Fruit fly (Drosophila melanogaster) whole organism, pupa: Measurements from ENCODE around the gene Coq2.

Experiments
- CG10348 ChIP-seq: fragments of 200-800 bp; sonication (Bioruptor generic); IDR thresholded peaks from 2 replicates; pipeline ENCODE4 v1.3.6; 2022; ENCODE audit warnings: missing biosample characterization, missing genetic modification characterization
- CG12605 ChIP-seq: fragments of 200-800 bp; sonication (Bioruptor generic); IDR thresholded peaks from 2 replicates; pipeline ENCODE4 v1.3.6; 2022; ENCODE audit warnings: missing biosample characterization, missing genetic modification characterization
- CG13204 ChIP-seq: fragments of 200-800 bp; sonication (Bioruptor generic); optimal IDR thresholded peaks from 2 replicates; lab custom pipeline; 2018; ENCODE audit warnings: missing biosample characterization, mild to moderate bottlenecking, missing genetic modification characterization, moderate library complexity
- CG14655 ChIP-seq: fragments of 200-800 bp; sonication (Bioruptor generic); optimal IDR thresholded peaks from 3 replicates; lab custom pipeline; 2017; ENCODE audit warnings: mild to moderate bottlenecking, missing biosample characterization, missing genetic modification reagents, missing genetic modification characterization
- CG15710 ChIP-seq: fragments of 200-800 bp; sonication (Bioruptor generic); optimal IDR thresholded peaks from 2 replicates; lab custom pipeline; 2018; ENCODE audit warnings: missing biosample characterization, mild to moderate bottlenecking, missing genetic modification characterization, moderate library complexity
- CG17806 ChIP-seq: fragments of 200-800 bp; sonication (Bioruptor generic); optimal IDR thresholded peaks from 2 replicates; lab custom pipeline; 2018; ENCODE audit warnings: missing biosample characterization, mild to moderate bottlenecking, missing genetic modification characterization, moderate library complexity
- CG32121 ChIP-seq: fragments of 200-800 bp; sonication (Bioruptor generic); IDR thresholded peaks from 2 replicates; pipeline ENCODE4 v1.3.6; 2022; ENCODE audit warnings: missing biosample characterization, missing genetic modification characterization
- CG34367 ChIP-seq: fragments of 200-800 bp; sonication (Bioruptor generic); optimal IDR thresholded peaks from 2 replicates; lab custom pipeline; 2018; ENCODE audit warnings: missing biosample characterization, mild to moderate bottlenecking, missing genetic modification characterization
- CG4496 ChIP-seq: fragments of 200-800 bp; sonication (Bioruptor generic); IDR thresholded peaks from 3 replicates; pipeline ENCODE4 v1.3.6; 2022; ENCODE audit warnings: missing biosample characterization, missing genetic modification characterization
- CG8159 ChIP-seq: fragments of 200-800 bp; sonication (Bioruptor generic); optimal IDR thresholded peaks from 3 replicates; lab custom pipeline; 2018; ENCODE audit warnings: missing biosample characterization, mild to moderate bottlenecking, missing genetic modification characterization, moderate library complexity
- CG8301 ChIP-seq: fragments of 200-800 bp; sonication (Bioruptor generic); optimal IDR thresholded peaks from 2 replicates; lab custom pipeline; 2018; ENCODE audit warnings: missing biosample characterization, mild to moderate bottlenecking, missing genetic modification characterization
- CG9948 ChIP-seq: fragments of 200-800 bp; sonication (Bioruptor generic); optimal IDR thresholded peaks from 2 replicates; lab custom pipeline; 2018; ENCODE audit warnings: missing biosample characterization, mild to moderate bottlenecking, missing genetic modification characterization, moderate library complexity
- D1 ChIP-seq: fragments of 200-800 bp; sonication (Bioruptor generic); optimal IDR thresholded peaks from 2 replicates; lab custom pipeline; 2018; ENCODE audit warnings: missing biosample characterization, mild to moderate bottlenecking, missing genetic modification characterization, moderate library complexity
- EcR ChIP-seq: fragments of 200-800 bp; sonication (Bioruptor generic); optimal IDR thresholded peaks from 3 replicates; lab custom pipeline; 2019; ENCODE audit warnings: missing biosample characterization, missing genetic modification characterization, mild to moderate bottlenecking, moderate library complexity, missing genetic modification reagents
- Ets98B ChIP-seq: fragments of 200-800 bp; sonication (Bioruptor generic); IDR thresholded peaks from 2 replicates; pipeline ENCODE4 v1.3.6; 2022; ENCODE audit warnings: missing biosample characterization, missing genetic modification characterization
- Pif1A ChIP-seq: fragments of 200-800 bp; sonication (Bioruptor generic); optimal IDR thresholded peaks from 3 replicates; lab custom pipeline; 2016; ENCODE audit warnings: missing biosample characterization, missing genetic modification characterization
- Pif1B ChIP-seq: fragments of 200-800 bp; sonication (Bioruptor generic); optimal IDR thresholded peaks from 3 replicates; lab custom pipeline; 2016; ENCODE audit warnings: missing biosample characterization, missing genetic modification characterization
- Snoo ChIP-seq: fragments of 200-800 bp; sonication (Bioruptor generic); optimal IDR thresholded peaks from 3 replicates; lab custom pipeline; 2017; ENCODE audit warnings: missing biosample characterization, mild to moderate bottlenecking, missing genetic modification characterization, inconsistent platforms
- fd96Ca ChIP-seq: fragments of 200-800 bp; sonication (Bioruptor generic); IDR thresholded peaks from 3 replicates; pipeline ENCODE4 v1.3.6; 2022; ENCODE audit warnings: missing biosample characterization, missing genetic modification characterization
- gl ChIP-seq: fragments of 200-800 bp; sonication (Bioruptor generic); optimal IDR thresholded peaks from 2 replicates; lab custom pipeline; 2018; ENCODE audit warnings: missing biosample characterization, mild to moderate bottlenecking, missing genetic modification characterization
- rn ChIP-seq: fragments of 200-800 bp; sonication (Bioruptor generic); IDR thresholded peaks from 2 replicates; pipeline ENCODE4 v1.3.6; 2022; ENCODE audit warnings: missing biosample characterization, missing genetic modification characterization

Gene Coq2

DNA sequence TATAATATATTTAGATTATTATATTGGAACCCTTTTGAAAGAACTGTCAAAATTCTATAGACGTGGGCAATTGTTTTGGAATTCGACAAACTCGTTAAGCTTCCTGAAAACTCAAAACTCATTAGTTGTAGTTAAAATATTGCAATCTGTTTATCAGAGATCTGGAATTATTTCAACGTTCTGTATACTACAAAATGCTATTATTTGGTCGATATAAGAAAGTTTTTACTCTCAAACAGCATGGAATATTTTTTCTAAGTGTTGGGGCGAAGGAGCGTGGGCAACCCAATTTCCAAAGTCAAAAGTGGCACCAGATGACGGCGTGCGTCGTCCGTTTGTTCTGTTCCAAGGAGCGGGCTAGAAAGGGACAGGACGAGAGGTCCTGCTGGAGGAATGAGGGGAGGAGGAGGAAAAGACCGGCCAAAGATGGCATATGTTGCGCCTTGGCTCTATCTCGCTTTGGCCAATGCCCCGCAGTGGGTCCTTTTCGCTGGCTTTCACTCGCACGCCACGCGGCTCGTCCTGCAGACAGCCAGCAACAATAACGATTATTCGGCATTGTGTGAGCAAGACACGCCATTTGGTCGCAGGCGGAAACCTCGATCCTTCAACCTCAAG is 30.5 kb downstream of the Coq2 start:
- TF ChIP-seq CG15710 (tag; lab: Kevin White, UChicago) (no peak), rn (GFP tag; lab: Robert Waterston, UW) (no peak), Pif1B (no peak), CG4496 (GFP tag; lab: Robert Waterston, UW) (no peak), CG34367 (tag; lab: Kevin White, UChicago) (no peak), CG14655 (no peak), CG8159 (tag; lab: Kevin White, UChicago) (no peak), CG10348 (no peak), Snoo (tag; lab: Kevin White, UChicago) (no peak), EcR (GFP tag; lab: Kevin White, UChicago) (no peak), Ets98B (GFP tag; lab: Robert Waterston, UW) (no peak), fd96Ca (GFP tag; lab: Robert Waterston, UW) (no peak), CG8301 (tag; lab: Kevin White, UChicago) (no peak), CG13204 (GFP tag; lab: Kevin White, UChicago) (no peak), CG17806 (tag; lab: Kevin White, UChicago) (no peak), CG12605 (no peak)

- TF ChIP-seq rn (GFP tag; lab: Robert Waterston, UW) (no peak), CG17806 (tag; lab: Kevin White, UChicago) (no peak), CG9948 (tag; lab: Kevin White, UChicago) (no peak), CG15710 (tag; lab: Kevin White, UChicago) (no peak), CG12605 (no peak)
These were observed 32.1 kb downstream of the Coq2 start for dm6 chr3R:8284234-8284633.

DNA sequence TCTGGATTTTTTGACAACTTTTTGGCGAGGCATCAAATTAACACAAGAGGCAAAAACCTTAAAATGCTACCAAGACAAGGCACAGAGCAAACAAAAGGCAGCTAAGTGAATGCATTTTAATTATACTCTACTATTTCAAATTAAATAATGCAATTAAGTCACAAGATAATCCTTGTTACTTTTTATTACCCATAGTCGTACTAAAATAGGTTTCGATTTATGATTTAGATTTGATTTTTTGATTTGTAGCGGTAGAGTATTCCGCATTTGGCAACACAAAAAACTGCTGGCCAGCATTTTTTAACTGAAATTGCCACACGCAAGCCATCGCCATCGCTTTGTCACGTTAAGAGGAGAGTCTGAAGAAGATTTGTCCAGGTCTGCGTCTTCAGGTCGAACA is 33.6 kb downstream of the Coq2 start:
- TF ChIP-seq Snoo (tag; lab: Kevin White, UChicago), result peak; percentile 13
- TF ChIP-seq CG9948 (tag; lab: Kevin White, UChicago), result no peak
- no peak for TF ChIP-seq Pif1B

dm6 chr3R:8279970-8280369 is 36.4 kb downstream of the Coq2 start:
- TF ChIP-seq CG13204 (GFP tag; lab: Kevin White, UChicago) (no peak), CG34367 (tag; lab: Kevin White, UChicago) (no peak), CG14655 (no peak), gl (tag; lab: Kevin White, UChicago) (no peak), CG17806 (tag; lab: Kevin White, UChicago) (no peak), CG32121 (GFP tag; lab: Robert Waterston, UW) (no peak), CG9948 (tag; lab: Kevin White, UChicago) (no peak), CG10348 (no peak), CG8159 (tag; lab: Kevin White, UChicago) (no peak), fd96Ca (GFP tag; lab: Robert Waterston, UW) (no peak), CG8301 (tag; lab: Kevin White, UChicago) (no peak), CG4496 (GFP tag; lab: Robert Waterston, UW) (no peak), D1 (tag; lab: Kevin White, UChicago) (no peak), EcR (GFP tag; lab: Kevin White, UChicago) (no peak)

dm6 chr3R:8277494-8278293 is 38.6 kb downstream of the Coq2 start, which contains the start of gene ato:
Gene ato (plus strand): TSS chr3R:8278052.
- no peak for TF ChIP-seq CG8159 (tag; lab: Kevin White, UChicago)
- peak; percentile 18 for TF ChIP-seq CG13204 (GFP tag; lab: Kevin White, UChicago)

- TF ChIP-seq CG9948 (tag; lab: Kevin White, UChicago), result no peak
- TF ChIP-seq CG14655, result no peak
- no peak for TF ChIP-seq gl (tag; lab: Kevin White, UChicago)
- no peak for TF ChIP-seq Snoo (tag; lab: Kevin White, UChicago)
- no peak for TF ChIP-seq D1 (tag; lab: Kevin White, UChicago)
- TF ChIP-seq EcR (GFP tag; lab: Kevin White, UChicago), result no peak
- TF ChIP-seq CG12605, result no peak
- no peak for TF ChIP-seq rn (GFP tag; lab: Robert Waterston, UW)
- no peak for TF ChIP-seq CG15710 (tag; lab: Kevin White, UChicago)
- no peak for TF ChIP-seq CG13204 (GFP tag; lab: Kevin White, UChicago)
- TF ChIP-seq CG4496 (GFP tag; lab: Robert Waterston, UW), result no peak
- TF ChIP-seq Pif1A (GFP tag; lab: Kevin White, UChicago), result no peak
- TF ChIP-seq, all 21 proteins: peak for 0
These were observed 41.3 kb downstream of the Coq2 start for dm6 chr3R:8275031-8275430.
